Worm (Caenorhabditis elegans): ENCODE measurements around the gene W02B12.16.
A peak's percentile ranks its signal among the peaks of the same experiment; 100 is the strongest.

W02B12.16 gene

ce11 chrII:11455715-11456114, 20.6 kb downstream of the W02B12.16 start:
- TF ChIP-seq nhr-41 (GFP tag; IDR thresholded peaks at IDR 0.05): no peak
- TF ChIP-seq mes-2 (tag; optimal IDR thresholded peaks at IDR 0.05; ENCODE audit: poor library complexity, severe bottlenecking): peak; percentile 25
- peak; percentile 30 for TF ChIP-seq lin-38 (GFP tag; IDR thresholded peaks at IDR 0.05)
- TF ChIP-seq snpc-1.2 (GFP tag; IDR thresholded peaks at IDR 0.05): no peak
- peak; percentile 5 for TF ChIP-seq mep-1 (tag; optimal IDR thresholded peaks at IDR 0.05)

DNA sequence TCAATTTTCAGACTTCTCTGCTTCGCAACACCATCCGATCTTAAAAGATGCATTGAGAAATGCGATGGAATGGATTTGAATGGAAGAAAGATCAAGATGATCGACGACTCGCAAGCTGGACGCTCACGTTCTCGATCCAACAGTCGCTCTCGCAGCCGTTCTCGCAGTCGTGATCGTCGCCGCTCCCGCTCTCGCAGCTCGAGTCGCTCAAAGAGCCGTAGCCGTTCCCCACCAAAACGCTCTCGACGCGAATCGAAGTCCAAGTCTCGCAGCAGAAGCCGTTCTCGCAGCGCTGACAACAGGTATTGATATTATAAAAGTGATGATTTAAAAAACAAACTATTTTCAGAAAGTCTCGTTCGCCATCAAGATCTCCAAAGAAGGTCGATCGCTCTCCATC, 21.2 kb downstream of the W02B12.16 start:
- TF ChIP-seq lin-15B (tag; optimal IDR thresholded peaks at IDR 0.05): no peak
- TF ChIP-seq lin-38 (GFP tag; IDR thresholded peaks at IDR 0.05): no peak
- TF ChIP-seq egl-27 (tag; optimal IDR thresholded peaks at IDR 0.05): no peak
- peak; percentile 13 for TF ChIP-seq aha-1 (tag)
- no peak for TF ChIP-seq R02D3.7 (tag; optimal IDR thresholded peaks at IDR 0.05)
- no peak for TF ChIP-seq ceh-82 (tag; optimal IDR thresholded peaks at IDR 0.05)
- peak; percentile 89 for TF ChIP-seq set-16 (GFP tag; IDR thresholded peaks at IDR 0.05)
- no peak for TF ChIP-seq ztf-11 (tag; optimal IDR thresholded peaks at IDR 0.05)
- no peak for TF ChIP-seq unc-130 (GFP tag; optimal IDR thresholded peaks at IDR 0.05)
- no peak for TF ChIP-seq tra-1 (GFP tag; IDR thresholded peaks at IDR 0.05)
- no peak for TF ChIP-seq arid-1 (GFP tag; conservative IDR thresholded peaks at IDR 0.05)

DNA sequence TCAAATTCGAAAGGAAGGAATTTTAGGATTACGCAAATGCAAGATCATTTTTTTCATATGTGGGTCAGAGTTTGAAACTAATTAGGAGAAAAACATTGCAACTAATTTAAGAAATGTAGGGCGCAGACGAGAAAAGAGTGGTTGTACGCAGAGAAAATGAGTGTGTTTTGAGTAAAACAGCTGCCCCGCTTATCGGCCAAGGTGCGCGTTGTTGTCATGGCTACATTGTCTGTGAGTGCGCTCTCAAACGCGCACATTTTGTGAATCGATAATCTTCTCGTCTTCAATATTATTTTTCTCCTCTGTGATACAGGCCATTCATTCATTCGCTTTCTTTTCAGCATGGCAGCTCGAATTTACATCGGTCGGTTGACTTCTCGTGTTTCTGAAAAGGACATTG, 22.7 kb downstream of the W02B12.16 start:
- peak; percentile 13; the same call in 1 of the 2 replicates for TF ChIP-seq dmd-6 (GFP tag; IDR thresholded peaks at IDR 0.05)
- 0 out of 2 replicates have a peak, but pooled peaks have one; percentile 10 for TF ChIP-seq hmg-1.1 (GFP tag; IDR thresholded peaks at IDR 0.05)
- TF ChIP-seq lsy-2 (tag; optimal IDR thresholded peaks at IDR 0.05): no peak

ce11 chrII:11453025-11453424, 23.3 kb downstream of the W02B12.16 start, which contains the start of gene rsp-1:
TSS of gene rsp-1 (plus strand) at chrII:11453362.
- TF ChIP-seq egl-43 (GFP tag; IDR thresholded peaks at IDR 0.05) (peak; percentile 73; the same call in 1 of the 2 replicates), nhr-25 (tag; optimal IDR thresholded peaks at IDR 0.05; ENCODE audit: borderline replicate concordance, insufficient read depth) (peak; percentile 75), mep-1 (tag; optimal IDR thresholded peaks at IDR 0.05) (peak; percentile 95), daf-8 (GFP tag; IDR thresholded peaks at IDR 0.05) (no peak), aha-1 (tag) (peak; percentile 96), saeg-2 (GFP tag; IDR thresholded peaks at IDR 0.05) (no peak), ceh-20 (GFP tag; IDR thresholded peaks at IDR 0.05) (peak; percentile 76), mes-2 (tag; optimal IDR thresholded peaks at IDR 0.05; ENCODE audit: poor library complexity, severe bottlenecking) (peak; percentile 95), attf-4 (tag; optimal IDR thresholded peaks at IDR 0.05) (no peak), mxl-2 (GFP tag; conservative IDR thresholded peaks at IDR 0.05) (no peak), egl-27 (tag; optimal IDR thresholded peaks at IDR 0.05) (no peak), R02D3.7 (tag; optimal IDR thresholded peaks at IDR 0.05) (no peak), arid-1 (GFP tag; conservative IDR thresholded peaks at IDR 0.05) (peak; percentile 88), zip-2 (tag; optimal IDR thresholded peaks at IDR 0.05) (peak; percentile 55), Y48G9A.11 (GFP tag; IDR thresholded peaks at IDR 0.05) (no peak), dmd-9 (GFP tag; IDR thresholded peaks at IDR 0.05) (peak; percentile 83), madf-9 (GFP tag; conservative IDR thresholded peaks at IDR 0.05) (peak; percentile 75; the same call in 1 of the 2 replicates), daf-12 (tag; optimal IDR thresholded peaks at IDR 0.05) (no peak), nhr-10 (tag; optimal IDR thresholded peaks at IDR 0.05) (no peak), nhr-41 (GFP tag; IDR thresholded peaks at IDR 0.05) (no peak), dmd-6 (GFP tag; IDR thresholded peaks at IDR 0.05) (peak; percentile 87), hlh-11 (tag; optimal IDR thresholded peaks at IDR 0.05) (peak; percentile 91), set-16 (GFP tag; IDR thresholded peaks at IDR 0.05) (0 out of 2 replicates have a peak, but pooled peaks have one; percentile 7), F37D6.2 (tag; optimal IDR thresholded peaks at IDR 0.05) (peak; percentile 78), ZK337.2 (GFP tag; IDR thresholded peaks at IDR 0.05) (no peak), F10B5.3 (tag; optimal IDR thresholded peaks at IDR 0.05) (peak; percentile 41), zfp-3 (GFP tag; conservative IDR thresholded peaks at IDR 0.05) (peak; percentile 79; the same call in 1 of the 2 replicates), Y105C5A.15 (GFP tag; IDR thresholded peaks at IDR 0.05) (no peak), ceh-82 (tag; optimal IDR thresholded peaks at IDR 0.05) (no peak), lim-7 (GFP tag; IDR thresholded peaks at IDR 0.05) (no peak), madf-5 (GFP tag; IDR thresholded peaks at IDR 0.05) (no peak), rbr-2 (tag; optimal IDR thresholded peaks at IDR 0.05) (peak; percentile 94), ctbp-1 (GFP tag; IDR thresholded peaks at IDR 0.05) (peak; percentile 61; the same call in 1 of the 2 replicates), unc-130 (GFP tag; optimal IDR thresholded peaks at IDR 0.05) (peak; percentile 44), lir-3 (tag; optimal IDR thresholded peaks at IDR 0.05) (no peak), lin-39 (tag; optimal IDR thresholded peaks at IDR 0.05) (no peak), ztf-7 (tag; optimal IDR thresholded peaks at IDR 0.05) (peak; percentile 23)
